Worm (Caenorhabditis elegans): Measurements from ENCODE around the gene npl-4.2.
"Not testable (repeated sequence)": the region's sequence is repeated elsewhere in the genome, so short reads cannot be mapped to it uniquely, and the experiment has no call there.

npl-4.2 gene

ce11 chrII:5622383-5622939 lies at the start of gene npl-4.2, which contains the start of gene eif-3.L:
TSS of gene npl-4.2 (plus strand) at chrII:5622889.
TSS of gene eif-3.L (minus strand) at chrII:5622483.
- TF ChIP-seq ets-7 (tag; optimal IDR thresholded peaks at IDR 0.05); hmbx-1 (tag; optimal IDR thresholded peaks at IDR 0.05); sea-1 (GFP tag; conservative IDR thresholded peaks at IDR 0.05): not testable (repeated sequence)

DNA sequence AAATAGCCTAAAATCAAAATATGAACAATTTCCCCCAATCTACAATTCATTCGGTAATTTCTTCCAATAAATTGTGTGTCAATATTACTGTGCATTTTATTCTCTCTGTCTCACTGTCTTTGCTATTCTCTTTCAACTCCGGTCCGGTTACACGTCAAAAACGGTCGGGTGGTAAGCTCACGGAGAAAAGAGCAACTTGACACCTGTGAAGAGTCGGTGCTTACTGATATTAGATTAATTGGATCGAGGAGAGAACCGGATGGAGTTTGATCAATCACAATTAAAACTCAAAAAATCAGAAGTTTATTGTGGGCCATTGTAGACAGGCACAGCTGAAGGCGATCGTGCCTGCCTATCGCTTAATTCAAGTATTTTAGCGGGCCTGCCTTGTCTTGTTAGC lies 47.8 kb upstream of the npl-4.2 start:
- TF ChIP-seq hmbx-1 (tag; optimal IDR thresholded peaks at IDR 0.05) (no peak), tbx-11 (GFP tag; IDR thresholded peaks at IDR 0.05) (no peak)

ce11 chrII:5577060-5577459 lies 45.6 kb upstream of the npl-4.2 start:
- TF ChIP-seq ceh-13 (GFP tag; optimal IDR thresholded peaks at IDR 0.05): peak; percentile 36
- peak; percentile 33 for TF ChIP-seq ceh-36 (tag; optimal IDR thresholded peaks at IDR 0.05)
- 0 out of 2 replicates have a peak, but pooled peaks have one; percentile 64 for TF ChIP-seq sea-1 (GFP tag; conservative IDR thresholded peaks at IDR 0.05)
- TF ChIP-seq hnd-1 (tag; optimal IDR thresholded peaks at IDR 0.05): peak; percentile 20
- no peak for TF ChIP-seq tra-4 (tag; optimal IDR thresholded peaks at IDR 0.05)
- TF ChIP-seq tbx-11 (GFP tag; IDR thresholded peaks at IDR 0.05): peak; percentile 59; the same call in 1 of the 2 replicates
- TF ChIP-seq ets-7 (tag; optimal IDR thresholded peaks at IDR 0.05): no peak
- peak; percentile 73 for TF ChIP-seq flt-1 (GFP tag; IDR thresholded peaks at IDR 0.05)
- peak; percentile 22 for TF ChIP-seq hmbx-1 (tag; optimal IDR thresholded peaks at IDR 0.05)
- TF ChIP-seq B0310.2 (tag; optimal IDR thresholded peaks at IDR 0.05): peak; percentile 27
- peak; percentile 66 for TF ChIP-seq scrt-1 (GFP tag; IDR thresholded peaks at IDR 0.05)
- TF ChIP-seq tbx-37 (GFP tag; conservative IDR thresholded peaks at IDR 0.05): peak; percentile 37; the same call in 1 of the 2 replicates
- peak; percentile 33 for TF ChIP-seq F13C5.2 (tag; optimal IDR thresholded peaks at IDR 0.05)
- TF ChIP-seq hmg-4 (GFP tag; optimal IDR thresholded peaks at IDR 0.05): peak; percentile 76
- no peak for TF ChIP-seq aly-1 (tag; optimal IDR thresholded peaks at IDR 0.05)
- TF ChIP-seq pes-1 (GFP tag; IDR thresholded peaks at IDR 0.05): no peak
- TF ChIP-seq ama-1 (optimal IDR thresholded peaks at IDR 0.05): no peak

DNA sequence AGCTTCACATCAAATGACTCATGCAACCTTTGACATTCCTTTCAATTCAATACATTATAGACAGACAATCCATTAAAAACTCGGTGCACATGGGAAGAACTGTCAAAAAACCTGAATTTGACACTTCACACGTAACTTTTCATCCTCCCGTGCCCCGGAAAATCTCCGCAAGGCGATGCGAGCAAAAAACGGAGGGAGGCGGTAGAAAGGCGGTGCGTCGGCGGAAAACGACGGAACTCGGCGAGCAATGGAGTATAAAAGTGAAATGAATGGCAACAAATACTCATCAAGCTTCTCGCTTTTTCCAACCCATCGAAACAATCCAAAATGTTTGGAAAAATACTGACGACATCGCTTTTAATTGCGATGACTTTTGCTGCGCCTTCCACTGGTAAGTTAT lies 44.7 kb upstream of the npl-4.2 start, which contains the start of gene T25E4.1:
T25E4.1 (plus strand) TSS at position 301 of the 400 bp plus-strand sequence.
- TF ChIP-seq tra-4 (tag; optimal IDR thresholded peaks at IDR 0.05) (no peak), sea-1 (GFP tag; conservative IDR thresholded peaks at IDR 0.05) (no peak), flt-1 (GFP tag; IDR thresholded peaks at IDR 0.05) (no peak), ceh-36 (tag; optimal IDR thresholded peaks at IDR 0.05) (no peak), ama-1 (optimal IDR thresholded peaks at IDR 0.05) (no peak), tbx-11 (GFP tag; IDR thresholded peaks at IDR 0.05) (no peak), aly-1 (tag; optimal IDR thresholded peaks at IDR 0.05) (no peak), hnd-1 (tag; optimal IDR thresholded peaks at IDR 0.05) (no peak), pes-1 (GFP tag; IDR thresholded peaks at IDR 0.05) (no peak), hmg-4 (GFP tag; optimal IDR thresholded peaks at IDR 0.05) (no peak), hmbx-1 (tag; optimal IDR thresholded peaks at IDR 0.05) (no peak), tbx-37 (GFP tag; conservative IDR thresholded peaks at IDR 0.05) (no peak), scrt-1 (GFP tag; IDR thresholded peaks at IDR 0.05) (no peak), B0310.2 (tag; optimal IDR thresholded peaks at IDR 0.05) (no peak), ceh-13 (GFP tag; optimal IDR thresholded peaks at IDR 0.05) (no peak), ets-7 (tag; optimal IDR thresholded peaks at IDR 0.05) (no peak), F13C5.2 (tag; optimal IDR thresholded peaks at IDR 0.05) (no peak)

DNA sequence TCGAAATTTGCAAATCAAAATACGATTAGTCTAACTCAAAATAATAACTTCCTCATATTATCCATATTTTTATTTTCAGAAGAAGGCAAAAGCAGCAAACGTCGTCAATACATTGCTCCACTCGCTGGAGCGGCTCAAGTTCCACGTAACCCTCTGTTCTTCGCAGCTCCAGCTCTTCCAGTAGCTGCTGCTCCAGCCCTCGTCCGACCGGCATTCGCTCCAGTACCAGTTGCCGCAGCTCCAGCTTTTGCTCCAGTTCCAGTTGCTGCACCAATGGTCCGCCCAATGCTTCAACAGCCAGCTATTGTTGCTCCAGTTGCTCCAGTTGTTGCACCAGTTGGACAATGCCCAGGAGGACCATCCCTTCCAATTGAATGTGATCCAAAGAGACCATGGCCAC lies 44.0 kb upstream of the npl-4.2 start:
- TF ChIP-seq hmbx-1 (tag; optimal IDR thresholded peaks at IDR 0.05): no peak
- no peak for TF ChIP-seq tbx-37 (GFP tag; conservative IDR thresholded peaks at IDR 0.05)
- no peak for TF ChIP-seq ets-7 (tag; optimal IDR thresholded peaks at IDR 0.05)

ce11 chrII:5579236-5579635 lies 43.5 kb upstream of the npl-4.2 start:
- TF ChIP-seq tra-4 (tag; optimal IDR thresholded peaks at IDR 0.05) (no peak), hmbx-1 (tag; optimal IDR thresholded peaks at IDR 0.05) (no peak), scrt-1 (GFP tag; IDR thresholded peaks at IDR 0.05) (no peak), flt-1 (GFP tag; IDR thresholded peaks at IDR 0.05) (no peak), sea-1 (GFP tag; conservative IDR thresholded peaks at IDR 0.05) (no peak), ceh-13 (GFP tag; optimal IDR thresholded peaks at IDR 0.05) (no peak), aly-1 (tag; optimal IDR thresholded peaks at IDR 0.05) (no peak), ceh-36 (tag; optimal IDR thresholded peaks at IDR 0.05) (no peak), F13C5.2 (tag; optimal IDR thresholded peaks at IDR 0.05) (no peak), ama-1 (optimal IDR thresholded peaks at IDR 0.05) (no peak), tbx-11 (GFP tag; IDR thresholded peaks at IDR 0.05) (no peak), ets-7 (tag; optimal IDR thresholded peaks at IDR 0.05) (no peak), tbx-37 (GFP tag; conservative IDR thresholded peaks at IDR 0.05) (no peak), hmg-4 (GFP tag; optimal IDR thresholded peaks at IDR 0.05) (no peak), hnd-1 (tag; optimal IDR thresholded peaks at IDR 0.05) (no peak), pes-1 (GFP tag; IDR thresholded peaks at IDR 0.05) (no peak), B0310.2 (tag; optimal IDR thresholded peaks at IDR 0.05) (no peak)

- no peak for TF ChIP-seq flt-1 (GFP tag; IDR thresholded peaks at IDR 0.05)
- no peak for TF ChIP-seq pes-1 (GFP tag; IDR thresholded peaks at IDR 0.05)
- no peak for TF ChIP-seq hmg-4 (GFP tag; optimal IDR thresholded peaks at IDR 0.05)
- TF ChIP-seq tbx-11 (GFP tag; IDR thresholded peaks at IDR 0.05): no peak
- no peak for TF ChIP-seq B0310.2 (tag; optimal IDR thresholded peaks at IDR 0.05)
- no peak for TF ChIP-seq ama-1 (optimal IDR thresholded peaks at IDR 0.05)
- TF ChIP-seq ets-7 (tag; optimal IDR thresholded peaks at IDR 0.05): no peak
- no peak for TF ChIP-seq F13C5.2 (tag; optimal IDR thresholded peaks at IDR 0.05)
- TF ChIP-seq tra-4 (tag; optimal IDR thresholded peaks at IDR 0.05): no peak
- TF ChIP-seq scrt-1 (GFP tag; IDR thresholded peaks at IDR 0.05): no peak
- no peak for TF ChIP-seq tbx-37 (GFP tag; conservative IDR thresholded peaks at IDR 0.05)
- no peak for TF ChIP-seq sea-1 (GFP tag; conservative IDR thresholded peaks at IDR 0.05)
- no peak for TF ChIP-seq ceh-36 (tag; optimal IDR thresholded peaks at IDR 0.05)
Measured at ce11 chrII:5582309-5582708, 40.4 kb upstream of the npl-4.2 start, which contains the start of gene T25E4.2. TSS of gene T25E4.2 (minus strand) at chrII:5582409.

Measured in whole organism, early embryonic.